Worm (Caenorhabditis elegans) whole organism, early embryonic: Measurements from ENCODE around the gene madf-3.

Experiments
- aly-1 ChIP-seq: sonication (generic microtip); optimal IDR thresholded peaks from 2 replicates; lab custom pipeline; 2016; ENCODE audit warnings: missing genetic modification characterization, missing compliant biosample characterization
- ama-1 ChIP-seq: fragments of 150-350 bp; optimal IDR thresholded peaks from 2 replicates; lab custom pipeline; 2014
- ceh-13 ChIP-seq: fragments of 200-800 bp; sonication (Bioruptor generic); optimal IDR thresholded peaks from 2 replicates; lab custom pipeline; 2018; ENCODE audit warnings: mild to moderate bottlenecking, missing genetic modification characterization, missing compliant biosample characterization
- ceh-36 ChIP-seq: sonication (generic microtip); optimal IDR thresholded peaks from 2 replicates; lab custom pipeline; 2016; ENCODE audit warnings: missing genetic modification characterization, inconsistent platforms, missing compliant biosample characterization
- flt-1 ChIP-seq: fragments of 200-800 bp; sonication (Bioruptor generic); IDR thresholded peaks from 2 replicates; pipeline ENCODE4 v1.3.6; 2022; ENCODE audit warnings: missing genetic modification characterization, missing compliant biosample characterization
- hmbx-1 ChIP-seq: sonication (generic microtip); optimal IDR thresholded peaks from 2 replicates; lab custom pipeline; 2016; ENCODE audit warnings: mild to moderate bottlenecking, missing genetic modification characterization, missing compliant biosample characterization
- hmg-4 ChIP-seq: fragments of 200-800 bp; sonication (Bioruptor generic); optimal IDR thresholded peaks from 2 replicates; lab custom pipeline; 2018; ENCODE audit warnings: mild to moderate bottlenecking, missing genetic modification characterization, missing compliant biosample characterization
- pes-1 ChIP-seq: fragments of 200-800 bp; sonication (Bioruptor generic); IDR thresholded peaks from 2 replicates; pipeline ENCODE4 v1.3.6; 2022; ENCODE audit warnings: missing genetic modification reagents, missing genetic modification characterization, missing compliant biosample characterization
- scrt-1 ChIP-seq: fragments of 200-800 bp; sonication (Bioruptor generic); IDR thresholded peaks from 2 replicates; pipeline ENCODE4 v1.3.6; 2022; ENCODE audit warnings: missing genetic modification characterization, missing compliant biosample characterization
- tbx-37 ChIP-seq: fragments of 200-800 bp; sonication (Bioruptor generic); conservative IDR thresholded peaks from 2 replicates; pipeline ENCODE4 v1.3.6; 2022; ENCODE audit warnings: missing genetic modification reagents, missing genetic modification characterization, missing compliant biosample characterization

ce11 chrII:4316011-4316410 lies 18.5 kb upstream of the madf-3 start, which contains the start of gene srw-40:
- TF ChIP-seq hmg-4 (GFP tag; lab: Kevin White, UChicago) (no peak), ama-1 (no peak), tbx-37 (no peak), hmbx-1 (tag; lab: Kevin White, UChicago) (no peak), ceh-36 (tag; lab: Kevin White, UChicago) (no peak), flt-1 (GFP tag; lab: Robert Waterston, UW) (no peak), pes-1 (GFP tag; lab: Robert Waterston, UW) (no peak), ceh-13 (GFP tag; lab: Kevin White, UChicago) (no peak), scrt-1 (GFP tag; lab: Robert Waterston, UW) (no peak), aly-1 (tag; lab: Kevin White, UChicago) (no peak)
